Worm (Caenorhabditis elegans) whole organism, young adult: ENCODE measurements around the gene tth-1.

ENCODE experiments used
- B0019.2 ChIP-seq: fragments of 200-800 bp; sonication (Bioruptor generic); conservative IDR thresholded peaks from 2 replicates; pipeline ENCODE4 v1.3.6; 2022; ENCODE audit warnings: missing genetic modification reagents, missing genetic modification characterization, missing compliant biosample characterization
- B0035.1 ChIP-seq: sonication (generic microtip); optimal IDR thresholded peaks from 2 replicates; lab custom pipeline; 2016; ENCODE audit warnings: missing genetic modification characterization, mild to moderate bottlenecking, missing compliant biosample characterization, missing genotype, missing genetic modification reagents
- F22D6.2 ChIP-seq: sonication (generic microtip); optimal IDR thresholded peaks from 2 replicates; lab custom pipeline; 2016; ENCODE audit warnings: mild to moderate bottlenecking, missing genetic modification characterization, missing compliant biosample characterization
- F33H1.4 ChIP-seq: fragments of 200-800 bp; sonication (Bioruptor generic); IDR thresholded peaks from 2 replicates; pipeline ENCODE4 v1.3.6; 2022; ENCODE audit warnings: missing genetic modification reagents, missing genetic modification characterization, missing compliant biosample characterization
- F39B2.1 ChIP-seq: fragments of 200-800 bp; sonication (Bioruptor generic); IDR thresholded peaks from 2 replicates; pipeline ENCODE4 v1.3.6; 2022; ENCODE audit warnings: missing genetic modification reagents, missing genetic modification characterization, missing compliant biosample characterization
- F55B11.4 ChIP-seq: sonication (generic microtip); optimal IDR thresholded peaks from 2 replicates; lab custom pipeline; 2016; ENCODE audit warnings: missing compliant biosample characterization, missing genetic modification characterization, borderline replicate concordance; ENCODE audit not compliant: insufficient read depth
- Y67H2A.10 ChIP-seq: fragments of 200-800 bp; sonication (Bioruptor generic); conservative IDR thresholded peaks from 2 replicates; pipeline ENCODE4 v1.3.6; 2022; ENCODE audit warnings: missing genetic modification reagents, missing genetic modification characterization, missing compliant biosample characterization
- Y79H2A.3 ChIP-seq: fragments of 200-800 bp; sonication (Bioruptor generic); conservative IDR thresholded peaks from 2 replicates; pipeline ENCODE4 v1.3.6; 2022; ENCODE audit warnings: missing genetic modification reagents, missing genetic modification characterization, missing compliant biosample characterization
- akir-1 ChIP-seq: fragments of 200-800 bp; sonication (Bioruptor generic); optimal IDR thresholded peaks from 2 replicates; lab custom pipeline; 2018; ENCODE audit warnings: mild to moderate bottlenecking, missing genetic modification characterization, moderate library complexity, missing compliant biosample characterization
- ama-1 ChIP-seq, 3 experiments: fragments of 150-350 bp in 1 of 3; sonication (generic microtip) in 2 of 3; optimal IDR thresholded peaks; 2 replicates each; lab custom pipeline; 2014 to 2018; ENCODE audit warnings: missing biosample characterization in 2 of 3, missing genetic modification characterization in 2 of 3, missing genetic modification reagents in 2 of 3
- aptf-3 ChIP-seq: fragments of 200-800 bp; sonication (Bioruptor generic); IDR thresholded peaks from 2 replicates; pipeline ENCODE4 v1.3.6; 2022; ENCODE audit warnings: missing genetic modification characterization, missing compliant biosample characterization
- ccch-3 ChIP-seq: fragments of 200-800 bp; sonication (Bioruptor generic); optimal IDR thresholded peaks from 2 replicates; lab custom pipeline; 2018; ENCODE audit warnings: mild to moderate bottlenecking, missing genetic modification characterization, missing compliant biosample characterization
- cebp-2 ChIP-seq: fragments of 200-800 bp; sonication (Bioruptor generic); IDR thresholded peaks from 2 replicates; pipeline ENCODE4 v1.3.6; 2022; ENCODE audit warnings: missing genetic modification characterization, missing compliant biosample characterization
- ceh-27 ChIP-seq: fragments of 200-800 bp; sonication (Bioruptor generic); optimal IDR thresholded peaks from 2 replicates; lab custom pipeline; 2018; ENCODE audit warnings: mild to moderate bottlenecking, missing genetic modification characterization, moderate library complexity, missing compliant biosample characterization
- ceh-58 ChIP-seq: fragments of 200-800 bp; sonication (Bioruptor generic); IDR thresholded peaks from 2 replicates; pipeline ENCODE4 v1.3.6; 2022; ENCODE audit warnings: missing genetic modification characterization, missing compliant biosample characterization
- ceh-79 ChIP-seq: sonication (generic microtip); optimal IDR thresholded peaks from 2 replicates; lab custom pipeline; 2017; ENCODE audit warnings: mild to moderate bottlenecking, missing genetic modification characterization, missing compliant biosample characterization
- egl-18 ChIP-seq: fragments of 200-800 bp; sonication (Bioruptor generic); IDR thresholded peaks from 2 replicates; pipeline ENCODE4 v1.3.6; 2022; ENCODE audit warnings: missing genetic modification reagents, missing genetic modification characterization, missing compliant biosample characterization
- egl-44 ChIP-seq: fragments of 200-800 bp; sonication (Bioruptor generic); IDR thresholded peaks from 2 replicates; pipeline ENCODE4 v1.3.6; 2022; ENCODE audit warnings: missing genetic modification reagents, missing genetic modification characterization, missing compliant biosample characterization
- ekl-4 ChIP-seq: fragments of 200-800 bp; sonication (Bioruptor generic); IDR thresholded peaks from 2 replicates; pipeline ENCODE4 v1.3.6; 2022; ENCODE audit warnings: missing genetic modification reagents, missing genetic modification characterization, missing compliant biosample characterization
- hmg-1.2 ChIP-seq: fragments of 200-800 bp; sonication (Bioruptor generic); IDR thresholded peaks from 2 replicates; pipeline ENCODE4 v1.3.6; 2022; ENCODE audit warnings: missing genetic modification reagents, missing genetic modification characterization, missing compliant biosample characterization
- lin-26 ChIP-seq: fragments of 200-800 bp; sonication (Bioruptor generic); IDR thresholded peaks from 2 replicates; pipeline ENCODE4 v1.3.6; 2022; ENCODE audit warnings: missing genetic modification reagents, missing genetic modification characterization, missing compliant biosample characterization
- lir-1 ChIP-seq: fragments of 200-800 bp; sonication (Bioruptor generic); conservative IDR thresholded peaks from 2 replicates; pipeline ENCODE4 v1.3.6; 2022; ENCODE audit warnings: missing genetic modification reagents, missing genetic modification characterization, missing compliant biosample characterization
- lsl-1 ChIP-seq: fragments of 200-800 bp; sonication (Bioruptor generic); optimal IDR thresholded peaks from 2 replicates; lab custom pipeline; 2018; ENCODE audit warnings: mild to moderate bottlenecking, missing genetic modification characterization, moderate library complexity, missing compliant biosample characterization
- lsy-27 ChIP-seq: sonication (generic microtip); optimal IDR thresholded peaks from 2 replicates; lab custom pipeline; 2017; ENCODE audit warnings: missing genetic modification characterization, mild to moderate bottlenecking, missing compliant biosample characterization, antibody characterized with exemption, missing genotype, borderline replicate concordance; ENCODE audit not compliant: insufficient read depth
- madf-3 ChIP-seq: fragments of 200-800 bp; sonication (Bioruptor generic); IDR thresholded peaks from 2 replicates; pipeline ENCODE4 v1.3.6; 2022; ENCODE audit warnings: missing genetic modification reagents, missing genetic modification characterization, missing compliant biosample characterization
- mxl-1 ChIP-seq: sonication (generic microtip); optimal IDR thresholded peaks from 2 replicates; lab custom pipeline; 2016; ENCODE audit warnings: missing genetic modification characterization, missing compliant biosample characterization
- nfya-1 ChIP-seq: sonication (generic microtip); optimal IDR thresholded peaks from 2 replicates; lab custom pipeline; 2017; ENCODE audit warnings: antibody characterized with exemption, missing compliant biosample characterization, missing genetic modification characterization, borderline replicate concordance; ENCODE audit not compliant: insufficient read depth
- nhr-90 ChIP-seq: sonication (generic microtip); optimal IDR thresholded peaks from 2 replicates; lab custom pipeline; 2016; ENCODE audit warnings: missing genotype, mild to moderate bottlenecking, missing genetic modification characterization, missing compliant biosample characterization
- rcor-1 ChIP-seq: fragments of 200-800 bp; sonication (Bioruptor generic); IDR thresholded peaks from 2 replicates; pipeline ENCODE4 v1.3.6; 2022; ENCODE audit warnings: missing genetic modification reagents, missing genetic modification characterization, missing compliant biosample characterization
- snpc-4 ChIP-seq, 5 experiments: fragments of 150-350 bp in 1 of 5; sonication (generic microtip) in 4 of 5; optimal IDR thresholded peaks; 2 replicates each; lab custom pipeline; 2014 to 2018; ENCODE audit warnings: missing genetic modification characterization in 5 of 5, missing biosample characterization in 3 of 5, antibody characterized with exemption in 2 of 5, mild to moderate bottlenecking in 2 of 5, missing compliant biosample characterization in 2 of 5, missing genotype in 2 of 5, moderate library complexity in 2 of 5, missing genetic modification reagents in 1 of 5
- somi-1 ChIP-seq: fragments of 200-800 bp; sonication (Bioruptor generic); optimal IDR thresholded peaks from 2 replicates; lab custom pipeline; 2018; ENCODE audit warnings: mild to moderate bottlenecking, missing genetic modification characterization, missing compliant biosample characterization
- unc-130 ChIP-seq: sonication (generic microtip); optimal IDR thresholded peaks from 2 replicates; lab custom pipeline; 2016; ENCODE audit warnings: missing genetic modification reagents, missing genetic modification characterization, missing compliant biosample characterization
- zfh-2 ChIP-seq: fragments of 200-800 bp; sonication (Bioruptor generic); conservative IDR thresholded peaks from 2 replicates; pipeline ENCODE4 v1.3.6; 2022; ENCODE audit warnings: missing genetic modification reagents, missing genetic modification characterization, missing compliant biosample characterization
- ztf-18 ChIP-seq: sonication (generic microtip); optimal IDR thresholded peaks from 2 replicates; lab custom pipeline; 2016; ENCODE audit warnings: missing genotype, mild to moderate bottlenecking, missing genetic modification characterization, missing compliant biosample characterization

Gene tth-1

DNA sequence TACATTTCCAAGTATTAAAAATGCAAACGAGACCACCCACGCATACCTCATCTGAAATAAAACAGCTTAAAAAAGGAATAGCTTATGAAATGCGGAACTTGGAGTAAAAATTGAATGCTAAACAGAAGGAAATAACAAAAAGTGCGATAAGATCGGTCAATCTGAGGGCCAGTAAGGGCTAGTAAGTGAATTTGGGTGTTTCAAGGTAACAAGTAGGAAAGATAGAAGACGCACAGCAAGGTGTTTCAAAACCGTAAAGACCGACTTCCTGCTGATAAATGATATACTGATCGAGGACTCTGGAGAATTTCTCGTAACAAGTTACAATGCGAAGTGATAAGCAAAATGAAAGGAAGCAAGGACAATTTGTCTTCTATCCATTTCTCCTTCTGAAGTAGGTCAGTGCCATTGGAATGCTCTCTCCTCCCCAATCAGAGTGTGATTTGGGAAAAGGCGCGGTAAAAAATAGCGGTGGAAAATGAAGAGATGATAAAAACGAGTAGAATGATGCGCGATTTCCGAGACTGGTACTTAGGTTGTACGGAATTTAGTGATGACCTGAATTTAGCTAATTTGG lies 32.1 kb upstream of the tth-1 start, which contains the start of gene dpy-6:
dpy-6 (minus strand) TSS at position 51 of the 577 bp plus-strand sequence.
- TF ChIP-seq hmg-1.2 (no peak), zfh-2 (no peak)

DNA sequence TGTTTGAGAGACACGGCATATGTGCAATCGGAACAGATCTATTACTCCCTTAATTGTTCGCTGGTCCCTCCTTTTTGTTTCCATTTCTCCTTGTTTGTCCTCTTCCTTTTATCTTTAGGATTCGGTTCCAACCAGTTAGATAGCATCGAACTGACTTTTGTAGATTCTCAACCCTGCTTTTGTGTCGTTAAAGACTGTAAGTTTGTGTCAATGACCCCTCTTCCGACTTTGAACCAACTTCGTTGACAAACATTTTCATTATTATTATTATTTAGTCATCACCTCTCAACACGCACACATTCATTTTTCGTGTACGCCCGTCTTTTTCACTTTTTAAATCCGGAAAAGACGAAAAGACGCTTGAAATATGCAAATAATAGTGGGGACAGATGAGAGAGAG lies 22.6 kb upstream of the tth-1 start, which contains the start of gene F16F9.1:
F16F9.1 (plus strand) TSS at position 301 of the 400 bp plus-strand sequence.
- TF ChIP-seq F22D6.2 (no peak), nfya-1 (tag; lab: Kevin White, UChicago) (no peak), ceh-27 (no peak), cebp-2 (GFP tag; lab: Robert Waterston, UW) (no peak), ztf-18 (tag; lab: Kevin White, UChicago) (no peak), F39B2.1 (GFP tag; lab: Robert Waterston, UW) (no peak), B0035.1 (tag; lab: Kevin White, UChicago) (no peak), F55B11.4 (no peak), ceh-79 (tag; lab: Kevin White, UChicago) (no peak), mxl-1 (tag; lab: Kevin White, UChicago) (no peak), Y67H2A.10 (no peak), lsl-1 (GFP tag; lab: Kevin White, UChicago) (no peak), akir-1 (no peak), aptf-3 (GFP tag; lab: Robert Waterston, UW) (no peak), somi-1 (GFP tag; lab: Kevin White, UChicago) (no peak), Y79H2A.3 (no peak), egl-18 (no peak), nhr-90 (tag; lab: Kevin White, UChicago) (no peak)

DNA sequence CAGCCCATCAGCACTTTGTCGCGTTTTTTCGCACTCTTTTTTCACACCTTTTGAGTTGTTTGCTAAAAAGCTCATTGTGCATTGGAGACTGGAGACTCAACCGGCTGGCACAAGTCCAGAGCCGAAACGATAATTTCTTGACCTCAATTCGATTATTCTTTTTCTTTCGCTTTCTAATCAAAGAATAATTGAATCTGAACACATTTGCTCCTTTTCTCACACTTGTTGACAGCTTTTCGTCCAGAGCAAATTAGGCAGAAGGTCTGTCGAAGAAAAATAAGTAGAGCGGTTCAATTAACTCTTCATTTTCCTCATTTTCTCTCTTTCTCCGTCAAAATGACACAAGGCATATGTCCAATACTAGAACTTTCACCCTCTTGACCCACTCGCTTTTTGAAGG lies 21.4 kb upstream of the tth-1 start:
- TF ChIP-seq lsy-27 (tag; lab: Kevin White, UChicago) (no peak), unc-130 (GFP tag; lab: Kevin White, UChicago) (no peak), egl-18 (no peak), lir-1 (GFP tag; lab: Robert Waterston, UW) (no peak), ekl-4 (no peak), B0019.2 (GFP tag; lab: Robert Waterston, UW) (no peak), egl-44 (no peak), F33H1.4 (GFP tag; lab: Robert Waterston, UW) (no peak), ceh-58 (GFP tag; lab: Robert Waterston, UW) (no peak), ama-1 (optimal IDR thresholded peaks at IDR 0.05; lab: Kevin White, UChicago) (no peak), ama-1 (GFP tag; optimal IDR thresholded peaks at IDR 0.05; lab: Kevin White, UChicago) (no peak), rcor-1 (GFP tag; lab: Robert Waterston, UW) (no peak), lin-26 (GFP tag; lab: Robert Waterston, UW) (no peak), zfh-2 (no peak), snpc-4 (GFP tag; optimal IDR thresholded peaks at IDR 0.05; lab: Kevin White, UChicago) (no peak), snpc-4 (tag; optimal IDR thresholded peaks at IDR 0.05; lab: Kevin White, UChicago) (no peak), ccch-3 (GFP tag; lab: Kevin White, UChicago) (no peak), madf-3 (GFP tag; lab: Robert Waterston, UW) (no peak)
